Fruit fly (Drosophila melanogaster) whole organism, embryonic: ENCODE results near the gene Trim9.

Experiments used
- Atf3 ChIP-seq: fragments of 200-800 bp; sonication (Bioruptor generic); optimal IDR thresholded peaks from 3 replicates; lab custom pipeline; 2016; ENCODE audit warnings: missing biosample characterization, missing genetic modification characterization
- CG11398 ChIP-seq: fragments of 200-800 bp; sonication (Bioruptor generic); optimal IDR thresholded peaks from 2 replicates; lab custom pipeline; 2016; ENCODE audit warnings: missing biosample characterization, missing genetic modification characterization
- CG11504 ChIP-seq: fragments of 200-800 bp; sonication (Bioruptor generic); optimal IDR thresholded peaks from 3 replicates; lab custom pipeline; 2019; ENCODE audit warnings: missing biosample characterization, mild to moderate bottlenecking, missing genetic modification characterization, moderate library complexity
- CG12104 ChIP-seq: fragments of 200-800 bp; sonication (Bioruptor generic); optimal IDR thresholded peaks from 3 replicates; lab custom pipeline; 2016; ENCODE audit warnings: missing biosample characterization, missing genetic modification characterization
- CG13296 ChIP-seq: fragments of 200-800 bp; sonication (Bioruptor generic); optimal IDR thresholded peaks from 3 replicates; lab custom pipeline; 2018; ENCODE audit warnings: missing biosample characterization, mild to moderate bottlenecking, missing genetic modification characterization
- CG14860 ChIP-seq: fragments of 200-800 bp; sonication (Bioruptor generic); IDR thresholded peaks from 3 replicates; pipeline ENCODE4 v1.3.6; 2022; ENCODE audit warnings: missing biosample characterization, missing genetic modification characterization; ENCODE audit not compliant: partially characterized antibody
- CG15514 ChIP-seq: fragments of 200-800 bp; sonication (Bioruptor generic); optimal IDR thresholded peaks from 3 replicates; lab custom pipeline; 2017; ENCODE audit warnings: missing biosample characterization, missing genetic modification characterization, mild to moderate bottlenecking, moderate library complexity, missing genetic modification reagents
- CG15696 ChIP-seq: fragments of 200-800 bp; sonication (Bioruptor generic); optimal IDR thresholded peaks from 2 replicates; lab custom pipeline; 2019; ENCODE audit warnings: missing biosample characterization, mild to moderate bottlenecking, missing genetic modification characterization, moderate library complexity
- CG16813 ChIP-seq: fragments of 200-800 bp; sonication (Bioruptor generic); IDR thresholded peaks from 3 replicates; pipeline ENCODE4 v1.3.6; 2022; ENCODE audit warnings: missing biosample characterization, missing genetic modification characterization; ENCODE audit not compliant: partially characterized antibody
- CG30403 ChIP-seq: fragments of 200-800 bp; sonication (Bioruptor generic); optimal IDR thresholded peaks from 3 replicates; lab custom pipeline; 2016; ENCODE audit warnings: missing biosample characterization, missing genetic modification characterization
- CG33213 ChIP-seq: fragments of 200-800 bp; sonication (Bioruptor generic); optimal IDR thresholded peaks from 3 replicates; lab custom pipeline; 2016; ENCODE audit warnings: missing biosample characterization, missing genetic modification characterization
- CG34224 ChIP-seq: fragments of 200-800 bp; sonication (Bioruptor generic); IDR thresholded peaks from 3 replicates; pipeline ENCODE4 v1.3.6; 2022; ENCODE audit warnings: missing biosample characterization, missing genetic modification characterization; ENCODE audit not compliant: partially characterized antibody
- CG34422 ChIP-seq: fragments of 200-800 bp; sonication (Bioruptor generic); IDR thresholded peaks from 3 replicates; pipeline ENCODE4 v1.3.6; 2022; ENCODE audit warnings: missing biosample characterization, missing genetic modification characterization
- CG4328 ChIP-seq: fragments of 200-800 bp; sonication (Bioruptor generic); optimal IDR thresholded peaks from 3 replicates; lab custom pipeline; 2017; ENCODE audit warnings: missing biosample characterization, missing genetic modification reagents, missing genetic modification characterization
- CG4617 ChIP-seq: fragments of 200-800 bp; sonication (Bioruptor generic); optimal IDR thresholded peaks from 3 replicates; lab custom pipeline; 2016; ENCODE audit warnings: missing biosample characterization, missing genetic modification characterization, borderline replicate concordance
- CG7963 ChIP-seq: fragments of 200-800 bp; sonication (Bioruptor generic); IDR thresholded peaks from 3 replicates; pipeline ENCODE4 v1.3.6; 2022; ENCODE audit warnings: missing biosample characterization, missing genetic modification characterization; ENCODE audit not compliant: partially characterized antibody
- CG8290 ChIP-seq, 3 experiments: fragments of 200-800 bp; sonication (Bioruptor generic); optimal IDR thresholded peaks; 2 replicates each; lab custom pipeline; 2016 to 2019; ENCODE audit warnings: missing biosample characterization in 3 of 3, missing genetic modification characterization in 3 of 3, mild to moderate bottlenecking in 2 of 3, moderate library complexity in 1 of 3
- CG8944 ChIP-seq: fragments of 200-800 bp; sonication (Bioruptor generic); optimal IDR thresholded peaks from 3 replicates; lab custom pipeline; 2016; ENCODE audit warnings: missing biosample characterization, missing genetic modification characterization
- CG9609 ChIP-seq: fragments of 200-800 bp; sonication (Bioruptor generic); optimal IDR thresholded peaks from 3 replicates; lab custom pipeline; 2016; ENCODE audit warnings: missing biosample characterization, missing genetic modification characterization
- CG9932 ChIP-seq: fragments of 200-800 bp; sonication (Bioruptor generic); IDR thresholded peaks from 2 replicates; pipeline ENCODE4 v1.3.6; 2022; ENCODE audit warnings: missing biosample characterization, missing genetic modification characterization
- Dp ChIP-seq: fragments of 200-800 bp; sonication (Bioruptor generic); optimal IDR thresholded peaks from 2 replicates; lab custom pipeline; 2018; ENCODE audit warnings: missing biosample characterization, mild to moderate bottlenecking, missing genetic modification characterization, moderate library complexity
- E2f1 ChIP-seq: fragments of 200-800 bp; sonication (Bioruptor generic); IDR thresholded peaks from 2 replicates; pipeline ENCODE4 v1.3.6; 2022; ENCODE audit warnings: missing biosample characterization, missing genetic modification characterization
- HHEX ChIP-seq: fragments of 200-800 bp; sonication (Bioruptor generic); optimal IDR thresholded peaks from 3 replicates; lab custom pipeline; 2017; ENCODE audit warnings: missing biosample characterization, mild to moderate bottlenecking, missing genetic modification characterization, missing genetic modification reagents
- HLH4C ChIP-seq: fragments of 200-800 bp; sonication (Bioruptor generic); IDR thresholded peaks from 3 replicates; pipeline ENCODE4 v1.3.6; 2022; ENCODE audit warnings: missing biosample characterization, missing genetic modification characterization; ENCODE audit not compliant: partially characterized antibody
- Lhr ChIP-seq: fragments of 200-800 bp; sonication (Bioruptor generic); optimal IDR thresholded peaks from 3 replicates; lab custom pipeline; 2017; ENCODE audit warnings: mild to moderate bottlenecking, missing biosample characterization, missing genetic modification reagents, missing genetic modification characterization
- MBD-R2 ChIP-seq: fragments of 200-800 bp; sonication (Bioruptor generic); IDR thresholded peaks from 2 replicates; pipeline ENCODE4 v1.3.6; 2022; ENCODE audit warnings: missing biosample characterization, missing genetic modification characterization
- Med ChIP-seq: fragments of 200-800 bp; sonication (Bioruptor generic); peaks from one replicate; lab custom pipeline; 2016; ENCODE audit warnings: missing biosample characterization, missing genetic modification characterization, mild to moderate bottlenecking, inconsistent platforms, moderate library complexity
- NC2β ChIP-seq: fragments of 200-800 bp; sonication (Bioruptor generic); optimal IDR thresholded peaks from 2 replicates; lab custom pipeline; 2016; ENCODE audit warnings: missing biosample characterization, missing genetic modification characterization
- Rfx ChIP-seq: fragments of 200-800 bp; sonication (Bioruptor generic); IDR thresholded peaks from 2 replicates; pipeline ENCODE4 v1.3.6; 2022; ENCODE audit warnings: missing biosample characterization, missing genetic modification characterization
- Sin3A ChIP-seq: fragments of >200 bp; optimal IDR thresholded peaks from 2 replicates; lab custom pipeline; 2018
- Sry-δ ChIP-seq: fragments of 200-800 bp; sonication (Bioruptor generic); optimal IDR thresholded peaks from 2 replicates; lab custom pipeline; 2016; ENCODE audit warnings: missing biosample characterization, missing genetic modification characterization
- Trl ChIP-seq, 3 experiments: fragments of >200 bp in 2 of 3; fragments of 200-800 bp in 1 of 3; sonication (Bioruptor generic) in 1 of 3; optimal IDR thresholded peaks; 2 replicates in 1 of 3; 3 replicates in 2 of 3; lab custom pipeline; 2016 to 2017; ENCODE audit warnings: missing biosample characterization in 1 of 3, missing genetic modification characterization in 1 of 3
- YL-1 ChIP-seq: fragments of 200-800 bp; sonication (Bioruptor generic); optimal IDR thresholded peaks from 3 replicates; lab custom pipeline; 2017; ENCODE audit warnings: missing biosample characterization, mild to moderate bottlenecking, missing genetic modification characterization
- ato ChIP-seq: fragments of 200-800 bp; sonication (Bioruptor generic); IDR thresholded peaks from 2 replicates; pipeline ENCODE4 v1.3.6; 2022; ENCODE audit warnings: missing biosample characterization, missing genetic modification characterization; ENCODE audit not compliant: partially characterized antibody
- cg ChIP-seq: fragments of 200-800 bp; sonication (Bioruptor generic); optimal IDR thresholded peaks from 3 replicates; lab custom pipeline; 2019; ENCODE audit warnings: missing biosample characterization, mild to moderate bottlenecking, missing genetic modification characterization, moderate library complexity
- chinmo ChIP-seq: fragments of 200-800 bp; sonication (Bioruptor generic); IDR thresholded peaks from 4 replicates; pipeline ENCODE4 v1.3.6; 2022; ENCODE audit warnings: missing biosample characterization, missing genetic modification characterization; ENCODE audit not compliant: partially characterized antibody
- crp ChIP-seq, 2 experiments: fragments of 200-800 bp; sonication (Bioruptor generic); optimal IDR thresholded peaks; 2 replicates in 1 of 2; 3 replicates in 1 of 2; lab custom pipeline; 2017; ENCODE audit warnings: missing biosample characterization in 2 of 2, missing genetic modification characterization in 2 of 2, mild to moderate bottlenecking in 1 of 2, moderate library complexity in 1 of 2
- dpn ChIP-seq, 2 experiments: fragments of 200-800 bp; sonication (Bioruptor generic); optimal IDR thresholded peaks; 3 replicates each; lab custom pipeline; 2016; ENCODE audit warnings: missing biosample characterization in 2 of 2, missing genetic modification characterization in 2 of 2
- ewg ChIP-seq: fragments of 200-800 bp; sonication (Bioruptor generic); optimal IDR thresholded peaks from 3 replicates; lab custom pipeline; 2017; ENCODE audit warnings: mild to moderate bottlenecking, missing biosample characterization, missing genetic modification reagents, missing genetic modification characterization
- hb ChIP-seq: fragments of 200-800 bp; sonication (Bioruptor generic); IDR thresholded peaks from 3 replicates; pipeline ENCODE4 v1.3.6; 2022; ENCODE audit warnings: missing biosample characterization, missing genetic modification characterization; ENCODE audit not compliant: partially characterized antibody
- inv ChIP-seq: fragments of 200-800 bp; sonication (Bioruptor generic); IDR thresholded peaks from 2 replicates; pipeline ENCODE4 v1.3.6; 2022; ENCODE audit warnings: missing biosample characterization, missing genetic modification characterization; ENCODE audit not compliant: partially characterized antibody
- otp ChIP-seq: fragments of 200-800 bp; sonication (Bioruptor generic); IDR thresholded peaks from 3 replicates; pipeline ENCODE4, ENCODE4 v1.3.6; 2022; ENCODE audit warnings: missing biosample characterization, missing genetic modification characterization
- pzg ChIP-seq: fragments of 200-800 bp; sonication (Bioruptor generic); optimal IDR thresholded peaks from 3 replicates; lab custom pipeline; 2018; ENCODE audit warnings: missing biosample characterization, mild to moderate bottlenecking, missing genetic modification characterization, moderate library complexity
- sens ChIP-seq: fragments of 200-800 bp; sonication (Bioruptor generic); peaks from one replicate; lab custom pipeline; 2016; ENCODE audit warnings: missing biosample characterization, missing genetic modification characterization
- stwl ChIP-seq: fragments of 200-800 bp; sonication (Bioruptor generic); optimal IDR thresholded peaks from 3 replicates; lab custom pipeline; 2018; ENCODE audit warnings: missing biosample characterization, mild to moderate bottlenecking, missing genetic modification characterization, moderate library complexity
- tup ChIP-seq: fragments of 200-800 bp; sonication (Bioruptor generic); optimal IDR thresholded peaks from 2 replicates; lab custom pipeline; 2016; ENCODE audit warnings: missing biosample characterization, mild to moderate bottlenecking, missing genetic modification characterization, moderate library complexity
- vnd ChIP-seq: fragments of 200-800 bp; sonication (Bioruptor generic); IDR thresholded peaks from 3 replicates; pipeline ENCODE4 v1.3.6; 2022; ENCODE audit warnings: missing biosample characterization, missing genetic modification characterization; ENCODE audit not compliant: partially characterized antibody
- vvl ChIP-seq: fragments of 200-800 bp; sonication (Bioruptor generic); IDR thresholded peaks from 2 replicates; pipeline ENCODE4 v1.3.6; 2022; ENCODE audit warnings: missing biosample characterization, missing genetic modification characterization

Trim9 gene

DNA sequence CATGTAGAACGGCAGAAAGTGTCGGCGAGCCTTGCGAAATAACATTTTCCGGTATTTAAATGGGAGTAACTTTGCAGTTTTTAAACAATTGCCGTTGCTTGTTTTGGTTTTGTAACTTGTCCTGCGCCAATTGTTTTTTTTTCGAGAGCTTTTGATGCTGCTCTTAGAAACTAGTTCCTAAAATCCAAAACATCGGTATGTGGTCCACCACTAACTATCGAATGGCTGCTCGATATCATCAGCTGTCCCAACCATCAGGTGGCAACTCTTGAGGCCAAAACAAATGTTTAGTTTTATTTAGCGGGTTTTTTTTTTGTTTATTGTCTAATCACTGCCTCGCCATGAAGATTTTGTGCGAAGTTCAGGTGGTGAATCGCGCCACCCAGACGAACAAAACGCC is 27.6 kb upstream of the Trim9 start, which contains the start of the genes Fatp1 and Lrr47 (continued):
- peak; percentile 32 for TF ChIP-seq YL-1
- no peak for TF ChIP-seq vvl (GFP tag; lab: Robert Waterston, UW)
- TF ChIP-seq NC2β, result peak; percentile 21
- TF ChIP-seq CG11398, result peak; percentile 23
- peak; percentile 93 for TF ChIP-seq Sry-δ
- peak; percentile 79 for TF ChIP-seq HLH4C (GFP tag; lab: Robert Waterston, UW)
- TF ChIP-seq ewg (GFP tag; lab: Kevin White, UChicago), result peak; percentile 54
- no peak for TF ChIP-seq dpn (GFP tag; optimal IDR thresholded peaks at IDR 0.05; lab: Kevin White, UChicago)
- no peak for TF ChIP-seq Trl (optimal IDR thresholded peaks at IDR 0.05; lab: Kevin White, UChicago)
- TF ChIP-seq Trl (GFP tag; optimal IDR thresholded peaks at IDR 0.05; lab: Kevin White, UChicago), result no peak
- TF ChIP-seq Atf3 (GFP tag; lab: Kevin White, UChicago), result no peak
- no peak for TF ChIP-seq CG4328
- no peak for TF ChIP-seq CG12104 (GFP tag; lab: Kevin White, UChicago)
- TF ChIP-seq CG30403 (GFP tag; lab: Kevin White, UChicago), result peak; percentile 7
- TF ChIP-seq CG15514 (GFP tag; lab: Kevin White, UChicago), result peak; percentile 99
- no peak for TF ChIP-seq E2f1 (GFP tag; lab: Robert Waterston, UW)
- TF ChIP-seq CG33213 (GFP tag; lab: Kevin White, UChicago), result peak; percentile 44
- TF ChIP-seq CG13296 (GFP tag; lab: Kevin White, UChicago), result no peak
- TF ChIP-seq sens, result peak; percentile 39
- TF ChIP-seq Rfx (GFP tag; lab: Robert Waterston, UW), result peak; percentile 24; the same call in 1 of the 2 replicates
- peak; percentile 83 for TF ChIP-seq hb (GFP tag; lab: Robert Waterston, UW)
- peak; percentile 80 for TF ChIP-seq ato (GFP tag; lab: Robert Waterston, UW)
- no peak for TF ChIP-seq tup (GFP tag; lab: Kevin White, UChicago)
- peak; percentile 35 for TF ChIP-seq CG4617 (GFP tag; lab: Kevin White, UChicago)
- TF ChIP-seq Lhr (GFP tag; lab: Kevin White, UChicago), result peak; percentile 52
- peak; percentile 87; the same call in 3 of the 4 replicates for TF ChIP-seq chinmo (GFP tag; lab: Robert Waterston, UW)
- TF ChIP-seq MBD-R2 (GFP tag; lab: Robert Waterston, UW), result peak; percentile 89
- no peak for TF ChIP-seq CG9609 (GFP tag; lab: Kevin White, UChicago)
- peak; percentile 87 for TF ChIP-seq inv
- peak; percentile 59 for TF ChIP-seq Med
- TF ChIP-seq CG14860, result peak; percentile 76
- 0 out of 3 replicates have a peak, but pooled peaks have one; percentile 6 for TF ChIP-seq CG34422 (GFP tag; lab: Robert Waterston, UW)
- no peak for TF ChIP-seq otp (GFP tag; lab: Robert Waterston, UW)
- no peak for TF ChIP-seq CG8290 (GFP tag; optimal IDR thresholded peaks at IDR 0.05; lab: Kevin White, UChicago)
- peak in 1 of 2 experiments; percentile 36 for TF ChIP-seq CG8290 (tag; optimal IDR thresholded peaks at IDR 0.05; lab: Kevin White, UChicago)
- peak; percentile 81 for TF ChIP-seq CG7963 (GFP tag; lab: Robert Waterston, UW)
- peak in 1 of 2 experiments; percentile 92 for TF ChIP-seq crp (GFP tag; optimal IDR thresholded peaks at IDR 0.05; lab: Kevin White, UChicago)
- peak; percentile 82 for TF ChIP-seq CG16813 (GFP tag; lab: Robert Waterston, UW)
- TF ChIP-seq HHEX (GFP tag; lab: Kevin White, UChicago), result no peak
- peak; percentile 78 for TF ChIP-seq Sin3A (lab: Kevin White, UChicago)
- no peak for TF ChIP-seq cg (GFP tag; lab: Kevin White, UChicago)
- TF ChIP-seq CG11504 (tag; lab: Kevin White, UChicago), result peak; percentile 28
- peak; percentile 36 for TF ChIP-seq Dp (GFP tag; lab: Kevin White, UChicago)
- TF ChIP-seq vnd, result peak; percentile 78
- TF ChIP-seq CG8944 (GFP tag; lab: Kevin White, UChicago), result no peak
- TF ChIP-seq pzg (GFP tag; lab: Kevin White, UChicago), result peak; percentile 75
- peak; percentile 77 for TF ChIP-seq CG34224
- TF ChIP-seq stwl (tag; lab: Kevin White, UChicago), result peak; percentile 41
- peak; percentile 58; the same call in 1 of the 2 replicates for TF ChIP-seq CG9932 (GFP tag; lab: Robert Waterston, UW)
- no peak for TF ChIP-seq CG15696 (tag; lab: Kevin White, UChicago)
